Worm (Caenorhabditis elegans) whole organism, L3 larva: ENCODE results near the gene F45E12.6.

Experiments
- R02D3.7 ChIP-seq: fragments of 150-350 bp; optimal IDR thresholded peaks from 2 replicates; lab custom pipeline; 2014; ENCODE audit warnings: missing biosample characterization, missing genetic modification characterization
- ceh-16 ChIP-seq: sonication (generic microtip); optimal IDR thresholded peaks from 2 replicates; lab custom pipeline; 2017; ENCODE audit warnings: missing biosample characterization, missing genetic modification characterization
- ceh-28 ChIP-seq: fragments of 150-350 bp; optimal IDR thresholded peaks from 2 replicates; lab custom pipeline; 2014; ENCODE audit warnings: missing biosample characterization, missing genetic modification reagents, missing genetic modification characterization
- egl-5 ChIP-seq: fragments of 150-350 bp; optimal IDR thresholded peaks from 2 replicates; lab custom pipeline; 2017; ENCODE audit warnings: missing biosample characterization, missing genetic modification reagents, missing genetic modification characterization, inconsistent platforms
- elt-2 ChIP-seq: sonication (generic microtip); optimal IDR thresholded peaks from 2 replicates; lab custom pipeline; 2016; ENCODE audit warnings: missing genetic modification reagents, mild to moderate bottlenecking, missing genetic modification characterization, missing compliant biosample characterization
- elt-3 ChIP-seq, 3 experiments: fragments of 150-350 bp in 1 of 3; sonication (generic microtip) in 2 of 3; optimal IDR thresholded peaks; 2 replicates in 2 of 3; 4 replicates in 1 of 3; lab custom pipeline; 2014 to 2017; ENCODE audit warnings: missing biosample characterization in 3 of 3, missing genetic modification characterization in 3 of 3
- eor-1 ChIP-seq, 2 experiments: fragments of 150-350 bp; optimal IDR thresholded peaks; 2 replicates each; lab custom pipeline; 2014 to 2018; ENCODE audit warnings: missing biosample characterization in 2 of 2, missing genetic modification characterization in 2 of 2
- fkh-10 ChIP-seq: sonication (generic microtip); optimal IDR thresholded peaks from 2 replicates; lab custom pipeline; 2017; ENCODE audit warnings: missing biosample characterization, missing genetic modification reagents, missing genetic modification characterization
- fkh-2 ChIP-seq: fragments of 150-350 bp; optimal IDR thresholded peaks from 2 replicates; lab custom pipeline; 2014; ENCODE audit warnings: missing biosample characterization, missing genetic modification reagents, missing genetic modification characterization
- fos-1 ChIP-seq: fragments of 150-350 bp; optimal IDR thresholded peaks from 2 replicates; lab custom pipeline; 2014; ENCODE audit warnings: missing biosample characterization, missing genetic modification characterization
- jun-1 ChIP-seq: fragments of 150-350 bp; optimal IDR thresholded peaks from 2 replicates; lab custom pipeline; 2014; ENCODE audit warnings: missing biosample characterization, missing genetic modification reagents, missing genetic modification characterization
- lin-15B ChIP-seq: fragments of 150-350 bp; optimal IDR thresholded peaks from 2 replicates; lab custom pipeline; 2014; ENCODE audit warnings: missing biosample characterization, missing genetic modification characterization
- lsy-12 ChIP-seq: sonication (generic microtip); optimal IDR thresholded peaks from 2 replicates; lab custom pipeline; 2016; ENCODE audit warnings: mild to moderate bottlenecking, missing genetic modification characterization, missing compliant biosample characterization
- mdl-1 ChIP-seq: fragments of 150-350 bp; optimal IDR thresholded peaks from 2 replicates; lab custom pipeline; 2014; ENCODE audit warnings: missing biosample characterization, missing genetic modification characterization
- mml-1 ChIP-seq: fragments of 150-350 bp; sonication (generic microtip); optimal IDR thresholded peaks from 3 replicates; lab custom pipeline; 2014; ENCODE audit warnings: missing biosample characterization, missing genetic modification characterization
- nfya-1 ChIP-seq: sonication (generic microtip); optimal IDR thresholded peaks from 2 replicates; lab custom pipeline; 2017; ENCODE audit warnings: missing genetic modification characterization, mild to moderate bottlenecking, missing compliant biosample characterization, antibody characterized with exemption, moderate library complexity; ENCODE audit not compliant: insufficient read depth
- nhr-12 ChIP-seq: fragments of 150-350 bp; optimal IDR thresholded peaks from 2 replicates; lab custom pipeline; 2014; ENCODE audit warnings: missing biosample characterization, missing genetic modification characterization
- nhr-23 ChIP-seq: fragments of 150-350 bp; optimal IDR thresholded peaks from 2 replicates; lab custom pipeline; 2014; ENCODE audit warnings: missing biosample characterization, missing genetic modification reagents, missing genetic modification characterization
- nhr-25 ChIP-seq: sonication (generic microtip); optimal IDR thresholded peaks from 2 replicates; lab custom pipeline; 2017; ENCODE audit warnings: missing biosample characterization, missing genetic modification characterization
- nhr-43 ChIP-seq: sonication (generic microtip); optimal IDR thresholded peaks from 2 replicates; lab custom pipeline; 2016; ENCODE audit warnings: mild to moderate bottlenecking, missing genetic modification characterization, missing compliant biosample characterization; ENCODE audit not compliant: poor library complexity, severe bottlenecking
- nhr-67 ChIP-seq: fragments of 150-350 bp; optimal IDR thresholded peaks from 2 replicates; lab custom pipeline; 2014; ENCODE audit warnings: missing biosample characterization, missing genetic modification characterization
- nhr-77 ChIP-seq: fragments of 150-350 bp; optimal IDR thresholded peaks from 2 replicates; lab custom pipeline; 2014; ENCODE audit warnings: missing biosample characterization, missing genetic modification characterization
- pha-4 ChIP-seq: fragments of 150-350 bp; optimal IDR thresholded peaks from 2 replicates; lab custom pipeline; 2014; ENCODE audit warnings: missing biosample characterization, missing genetic modification reagents, missing genetic modification characterization
- pqm-1 ChIP-seq: fragments of 150-350 bp; optimal IDR thresholded peaks from 2 replicates; lab custom pipeline; 2017; ENCODE audit warnings: missing biosample characterization, missing genetic modification characterization, inconsistent platforms
- sea-2 ChIP-seq: fragments of 150-350 bp; sonication (generic microtip); optimal IDR thresholded peaks from 4 replicates; lab custom pipeline; 2014; ENCODE audit warnings: missing biosample characterization, missing genetic modification reagents, missing genetic modification characterization
- skn-1 ChIP-seq: fragments of 150-350 bp; optimal IDR thresholded peaks from 2 replicates; lab custom pipeline; 2014; ENCODE audit warnings: missing biosample characterization, missing genetic modification characterization
- snpc-4 ChIP-seq: fragments of 150-350 bp; optimal IDR thresholded peaks from 2 replicates; lab custom pipeline; 2014; ENCODE audit warnings: missing biosample characterization, missing genetic modification characterization
- tbx-2 ChIP-seq: sonication (generic microtip); optimal IDR thresholded peaks from 2 replicates; lab custom pipeline; 2016; ENCODE audit warnings: mild to moderate bottlenecking, missing genetic modification characterization, missing compliant biosample characterization
- unc-39 ChIP-seq: sonication (generic microtip); optimal IDR thresholded peaks from 4 replicates; lab custom pipeline; 2017; ENCODE audit warnings: missing biosample characterization, missing genetic modification characterization
- zag-1 ChIP-seq: fragments of 150-350 bp; optimal IDR thresholded peaks from 2 replicates; lab custom pipeline; 2014; ENCODE audit warnings: missing biosample characterization, missing genetic modification characterization
- ztf-11 ChIP-seq: fragments of 150-350 bp; optimal IDR thresholded peaks from 2 replicates; lab custom pipeline; 2014; ENCODE audit warnings: missing biosample characterization, missing genetic modification characterization
- ztf-4 ChIP-seq: fragments of 150-350 bp; optimal IDR thresholded peaks from 2 replicates; lab custom pipeline; 2014; ENCODE audit warnings: missing biosample characterization, missing genetic modification characterization

Gene F45E12.6

DNA sequence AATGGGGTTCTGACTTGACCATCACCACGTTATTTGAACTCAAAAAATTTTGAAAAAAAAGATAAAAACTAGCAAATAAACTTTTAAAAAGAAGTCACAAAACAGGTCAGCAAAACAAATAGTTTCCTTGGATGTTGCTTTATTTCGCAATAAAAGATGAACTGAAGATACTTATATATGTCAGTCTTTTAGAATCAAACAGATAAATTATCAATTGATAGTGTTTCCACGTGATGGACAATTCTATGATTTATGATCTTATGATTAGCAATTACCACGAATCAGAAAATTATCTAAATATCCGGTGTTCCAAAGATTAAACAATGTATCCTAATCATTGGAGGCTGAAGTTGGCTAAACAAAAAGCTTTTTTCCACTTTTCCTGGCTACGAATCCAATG, 26.3 kb downstream of the F45E12.6 start (continued):
- TF ChIP-seq ztf-11 (tag; lab: Kevin White, UChicago) (no peak), snpc-4 (no peak), unc-39 (tag; lab: Kevin White, UChicago) (no peak), mdl-1 (tag; lab: Kevin White, UChicago) (no peak), pqm-1 (no peak), nhr-25 (tag; lab: Kevin White, UChicago) (peak; percentile 68), ceh-28 (no peak)

- no peak for TF ChIP-seq skn-1
- no peak for TF ChIP-seq fkh-2 (tag; lab: Kevin White, UChicago)
- TF ChIP-seq ztf-4 (tag; lab: Kevin White, UChicago): no peak
- TF ChIP-seq unc-39 (tag; lab: Kevin White, UChicago): no peak
- TF ChIP-seq tbx-2: no peak
- TF ChIP-seq R02D3.7: no peak
- no peak for TF ChIP-seq zag-1 (tag; lab: Kevin White, UChicago)
- peak; percentile 49 for TF ChIP-seq elt-2 (tag; lab: Kevin White, UChicago)
- TF ChIP-seq fkh-10 (GFP tag; lab: Kevin White, UChicago): no peak
- TF ChIP-seq nhr-43 (tag; lab: Kevin White, UChicago): peak; percentile 6
- TF ChIP-seq egl-5 (tag; lab: Kevin White, UChicago): no peak
- TF ChIP-seq sea-2: no peak
- TF ChIP-seq lsy-12: no peak
- TF ChIP-seq mml-1 (tag; lab: Kevin White, UChicago): no peak
These were observed 26.8 kb downstream of the F45E12.6 start for ce11 chrII:7287140-7287539.

DNA sequence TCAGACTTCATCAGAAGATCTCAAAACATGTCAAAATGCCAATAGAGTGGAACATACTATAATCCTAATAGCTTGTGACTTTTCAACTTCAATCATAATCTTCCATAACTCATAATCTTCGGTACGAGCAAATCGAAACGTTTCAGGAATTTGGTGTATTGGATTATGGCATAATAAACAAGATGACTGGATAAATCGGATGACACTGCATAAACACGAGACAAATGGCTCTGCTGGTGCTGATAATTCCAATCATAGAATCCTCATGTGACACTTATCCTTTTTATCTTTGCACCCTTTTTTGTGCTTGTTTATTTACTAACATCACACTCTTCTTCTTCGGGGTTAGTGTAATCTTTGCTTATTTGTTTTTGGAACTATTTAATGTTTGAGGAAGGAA, 30.9 kb downstream of the F45E12.6 start:
- TF ChIP-seq pha-4 (peak; percentile 67), jun-1 (tag; lab: Kevin White, UChicago) (no peak)

ce11 chrII:7280584-7280983, 33.4 kb downstream of the F45E12.6 start:
- TF ChIP-seq elt-2 (tag; lab: Kevin White, UChicago) (peak; percentile 4), nhr-67 (tag; lab: Kevin White, UChicago) (no peak), nhr-23 (tag; lab: Kevin White, UChicago) (no peak), fos-1 (tag; lab: Kevin White, UChicago) (peak; percentile 20), fkh-2 (tag; lab: Kevin White, UChicago) (no peak), ztf-11 (tag; lab: Kevin White, UChicago) (no peak), eor-1 (tag; optimal IDR thresholded peaks at IDR 0.05; lab: Kevin White, UChicago) (no peak), nhr-77 (tag; lab: Kevin White, UChicago) (no peak), lin-15B (no peak)
- TF ChIP-seq, all 47 proteins: peak for 2

DNA sequence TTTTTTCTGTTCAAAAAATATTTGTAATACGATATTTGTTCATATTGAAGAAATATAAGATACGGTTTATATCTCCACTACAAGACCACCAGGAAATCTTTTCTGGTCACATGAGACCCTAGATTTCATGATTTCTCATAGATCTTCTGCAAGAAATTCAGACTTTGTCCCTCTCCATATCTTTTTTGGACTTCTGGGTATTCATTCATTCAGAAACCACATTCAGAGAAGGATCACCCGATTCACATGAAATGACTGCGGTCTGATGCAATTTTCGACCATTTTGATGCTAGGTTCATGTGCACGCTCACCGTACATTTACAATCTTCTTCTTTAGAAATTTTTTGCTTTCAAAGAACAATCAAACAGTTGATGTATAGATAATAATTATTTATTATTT, 34.2 kb downstream of the F45E12.6 start:
- no peak for TF ChIP-seq unc-39 (tag; lab: Kevin White, UChicago)
- TF ChIP-seq elt-3 (tag; optimal IDR thresholded peaks at IDR 0.05; lab: Kevin White, UChicago): no peak
- peak; percentile 35 for TF ChIP-seq nhr-43 (tag; lab: Kevin White, UChicago)
- TF ChIP-seq fos-1 (tag; lab: Kevin White, UChicago): no peak
- TF ChIP-seq nhr-23 (tag; lab: Kevin White, UChicago): peak; percentile 23

ce11 chrII:7277925-7278324, 36.1 kb downstream of the F45E12.6 start:
- TF ChIP-seq nhr-12 (tag; lab: Kevin White, UChicago) (no peak), nhr-23 (tag; lab: Kevin White, UChicago) (peak; percentile 29), nhr-25 (tag; lab: Kevin White, UChicago) (peak; percentile 45), ceh-28 (no peak), R02D3.7 (no peak), nhr-43 (tag; lab: Kevin White, UChicago) (peak; percentile 55), snpc-4 (no peak), ceh-16 (tag; lab: Kevin White, UChicago) (no peak), nfya-1 (tag; lab: Kevin White, UChicago) (no peak)
